Worm (Caenorhabditis elegans): ENCODE results near the gene sem-5.

DNA sequence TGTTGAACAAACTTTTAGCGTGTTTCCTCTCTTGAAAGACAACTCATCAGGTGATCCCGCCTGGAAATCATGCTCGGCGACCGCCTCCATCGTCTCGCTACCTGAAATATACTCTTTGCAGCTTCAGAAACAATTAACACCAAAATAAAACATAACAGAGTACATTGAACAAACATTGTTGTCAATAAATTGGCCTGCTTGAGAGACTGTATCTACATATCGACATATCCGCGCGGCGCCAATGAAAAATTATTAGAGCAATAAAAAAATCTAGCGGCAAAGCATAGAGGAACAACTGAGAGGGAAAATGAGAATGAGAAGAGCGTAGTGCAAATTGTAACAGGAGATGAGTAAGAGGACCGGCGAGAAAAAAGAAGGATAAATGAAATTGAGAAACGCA lies at the start of gene sem-5:
- no peak for TF ChIP-seq lin-13 (tag; optimal IDR thresholded peaks at IDR 0.05)
- no peak for TF ChIP-seq elt-3 (tag; optimal IDR thresholded peaks at IDR 0.05)
- TF ChIP-seq unc-62 (GFP tag; optimal IDR thresholded peaks at IDR 0.05): no peak
- no peak for TF ChIP-seq mab-5 (tag; optimal IDR thresholded peaks at IDR 0.05)
- TF ChIP-seq nhr-76 (tag; optimal IDR thresholded peaks at IDR 0.05): no peak
- TF ChIP-seq nhr-12 (tag; optimal IDR thresholded peaks at IDR 0.05): no peak
- TF ChIP-seq snpc-4 (tag; optimal IDR thresholded peaks at IDR 0.05): no peak
- TF ChIP-seq ceh-39 (tag; optimal IDR thresholded peaks at IDR 0.05): no peak
